Worm (Caenorhabditis elegans) whole organism, L2 larva: Measurements from ENCODE around the gene tbce-1.

Experiments used
- C34F6.9 ChIP-seq: fragments of 150-350 bp; optimal IDR thresholded peaks from 2 replicates; lab custom pipeline; 2014; ENCODE audit warnings: missing biosample characterization, missing genetic modification characterization
- F13H6.1 ChIP-seq: sonication (generic microtip); optimal IDR thresholded peaks from 2 replicates; lab custom pipeline; 2016; ENCODE audit warnings: missing genetic modification characterization, missing compliant biosample characterization
- R02D3.7 ChIP-seq: fragments of 150-350 bp; optimal IDR thresholded peaks from 2 replicates; lab custom pipeline; 2014; ENCODE audit warnings: missing biosample characterization, missing genetic modification characterization
- alr-1 ChIP-seq: fragments of 150-350 bp; optimal IDR thresholded peaks from 2 replicates; lab custom pipeline; 2014; ENCODE audit warnings: missing biosample characterization, missing genetic modification characterization
- ama-1 ChIP-seq: fragments of 150-350 bp; optimal IDR thresholded peaks from 2 replicates; lab custom pipeline; 2018; ENCODE audit warnings: inconsistent platforms
- ceh-16 ChIP-seq: fragments of 150-350 bp; optimal IDR thresholded peaks from 2 replicates; lab custom pipeline; 2014; ENCODE audit warnings: missing biosample characterization, missing genetic modification characterization
- ceh-82 ChIP-seq: fragments of 150-350 bp; optimal IDR thresholded peaks from 2 replicates; lab custom pipeline; 2014; ENCODE audit warnings: missing biosample characterization, missing genetic modification characterization
- crh-2 ChIP-seq: sonication (generic microtip); optimal IDR thresholded peaks from 2 replicates; lab custom pipeline; 2017; ENCODE audit warnings: missing biosample characterization, missing genetic modification characterization
- dmd-4 ChIP-seq: sonication (generic microtip); optimal IDR thresholded peaks from 2 replicates; lab custom pipeline; 2017; ENCODE audit warnings: missing biosample characterization, missing genetic modification characterization
- egl-27 ChIP-seq: sonication (generic microtip); optimal IDR thresholded peaks from 3 replicates; lab custom pipeline; 2017; ENCODE audit warnings: missing biosample characterization, missing genetic modification reagents, missing genetic modification characterization
- elt-1 ChIP-seq: fragments of 150-350 bp; optimal IDR thresholded peaks from 2 replicates; lab custom pipeline; 2014; ENCODE audit warnings: missing biosample characterization, missing genetic modification characterization
- elt-3 ChIP-seq: sonication (generic microtip); optimal IDR thresholded peaks from 2 replicates; lab custom pipeline; 2017; ENCODE audit warnings: missing biosample characterization, missing genetic modification characterization
- fos-1 ChIP-seq: fragments of 150-350 bp; optimal IDR thresholded peaks from 2 replicates; lab custom pipeline; 2014; ENCODE audit warnings: missing biosample characterization, missing genetic modification characterization
- lin-11 ChIP-seq: fragments of 150-350 bp; sonication (generic microtip); optimal IDR thresholded peaks from 2 replicates; lab custom pipeline; 2014; ENCODE audit warnings: missing biosample characterization, missing genetic modification characterization, inconsistent platforms, mixed read lengths
- lin-13 ChIP-seq: fragments of 150-350 bp; optimal IDR thresholded peaks from 2 replicates; lab custom pipeline; 2014; ENCODE audit warnings: missing biosample characterization, missing genetic modification reagents, missing genetic modification characterization
- lin-39 ChIP-seq: fragments of 150-350 bp; optimal IDR thresholded peaks from 2 replicates; lab custom pipeline; 2014; ENCODE audit warnings: missing biosample characterization, missing genetic modification reagents, missing genetic modification characterization
- lsy-2 ChIP-seq, 2 experiments: fragments of 150-350 bp in 1 of 2; sonication (generic microtip) in 1 of 2; optimal IDR thresholded peaks; 2 replicates each; lab custom pipeline; 2014 to 2017; ENCODE audit warnings: missing biosample characterization in 2 of 2, missing genetic modification characterization in 2 of 2
- mbf-1 ChIP-seq: sonication (generic microtip); optimal IDR thresholded peaks from 2 replicates; lab custom pipeline; 2017; ENCODE audit warnings: missing biosample characterization, missing genetic modification characterization
- mdl-1 ChIP-seq, 2 experiments: fragments of 150-350 bp in 1 of 2; sonication (generic microtip) in 1 of 2; optimal IDR thresholded peaks; 2 replicates each; lab custom pipeline; 2017; ENCODE audit warnings: missing biosample characterization in 2 of 2, missing genetic modification characterization in 2 of 2
- nhr-10 ChIP-seq: sonication (generic microtip); optimal IDR thresholded peaks from 2 replicates; lab custom pipeline; 2017; ENCODE audit warnings: missing biosample characterization, missing genetic modification characterization
- nhr-11 ChIP-seq: fragments of 150-350 bp; optimal IDR thresholded peaks from 2 replicates; lab custom pipeline; 2014; ENCODE audit warnings: missing biosample characterization, missing genetic modification characterization
- nhr-12 ChIP-seq: fragments of 150-350 bp; optimal IDR thresholded peaks from 2 replicates; lab custom pipeline; 2014; ENCODE audit warnings: missing biosample characterization, missing genetic modification characterization
- nhr-129 ChIP-seq: fragments of 150-350 bp; optimal IDR thresholded peaks from 2 replicates; lab custom pipeline; 2014; ENCODE audit warnings: missing biosample characterization, missing genetic modification characterization
- nhr-21 ChIP-seq: fragments of 150-350 bp; optimal IDR thresholded peaks from 2 replicates; lab custom pipeline; 2014; ENCODE audit warnings: missing biosample characterization, missing genetic modification characterization
- nhr-237 ChIP-seq: fragments of 150-350 bp; optimal IDR thresholded peaks from 2 replicates; lab custom pipeline; 2014; ENCODE audit warnings: missing biosample characterization, missing genetic modification characterization
- nhr-25 ChIP-seq: fragments of 150-350 bp; sonication (generic microtip); optimal IDR thresholded peaks from 3 replicates; lab custom pipeline; 2014; ENCODE audit warnings: missing biosample characterization, missing genetic modification characterization
- peb-1 ChIP-seq: fragments of 150-350 bp; optimal IDR thresholded peaks from 2 replicates; lab custom pipeline; 2014; ENCODE audit warnings: missing biosample characterization, missing genetic modification characterization
- sem-4 ChIP-seq: fragments of 150-350 bp; optimal IDR thresholded peaks from 2 replicates; lab custom pipeline; 2014; ENCODE audit warnings: missing biosample characterization, missing genetic modification reagents, missing genetic modification characterization
- skn-1 ChIP-seq: sonication (generic microtip); optimal IDR thresholded peaks from 2 replicates; lab custom pipeline; 2017; ENCODE audit warnings: missing biosample characterization, missing genetic modification characterization
- sma-3 ChIP-seq: sonication (generic microtip); optimal IDR thresholded peaks from 2 replicates; lab custom pipeline; 2016; ENCODE audit warnings: missing genetic modification reagents, missing genetic modification characterization, missing compliant biosample characterization
- sma-9 ChIP-seq, 2 experiments: fragments of 150-350 bp in 1 of 2; sonication (generic microtip) in 1 of 2; optimal IDR thresholded peaks; 2 replicates each; lab custom pipeline; 2014 to 2016; ENCODE audit warnings: missing genetic modification characterization in 2 of 2, mild to moderate bottlenecking in 1 of 2, missing biosample characterization in 1 of 2, missing compliant biosample characterization in 1 of 2, missing genetic modification reagents in 1 of 2, moderate library complexity in 1 of 2
- snpc-4 ChIP-seq: fragments of 150-350 bp; optimal IDR thresholded peaks from 2 replicates; lab custom pipeline; 2014; ENCODE audit warnings: missing biosample characterization, missing genetic modification characterization
- unc-39 ChIP-seq: fragments of 150-350 bp; optimal IDR thresholded peaks from 2 replicates; lab custom pipeline; 2014; ENCODE audit warnings: missing biosample characterization, missing genetic modification characterization
- unc-55 ChIP-seq: fragments of 150-350 bp; sonication (generic microtip); optimal IDR thresholded peaks from 3 replicates; lab custom pipeline; 2014; ENCODE audit warnings: missing biosample characterization, missing genetic modification reagents, missing genetic modification characterization
- unc-62 ChIP-seq: fragments of 150-350 bp; optimal IDR thresholded peaks from 2 replicates; lab custom pipeline; 2014; ENCODE audit warnings: missing biosample characterization, missing genetic modification reagents, missing genetic modification characterization
- zag-1 ChIP-seq: fragments of 150-350 bp; optimal IDR thresholded peaks from 2 replicates; lab custom pipeline; 2014; ENCODE audit warnings: missing biosample characterization, missing genetic modification characterization
- ztf-1 ChIP-seq: fragments of 200-800 bp; sonication (Bioruptor generic); conservative IDR thresholded peaks from 2 replicates; pipeline ENCODE4 v1.3.6; 2022; ENCODE audit warnings: missing genetic modification characterization, missing compliant biosample characterization
- ztf-4 ChIP-seq: fragments of 150-350 bp; optimal IDR thresholded peaks from 2 replicates; lab custom pipeline; 2014; ENCODE audit warnings: missing biosample characterization, missing genetic modification characterization

The tbce-1 gene

ce11 chrIV:8252856-8253255 lies 41.6 kb upstream of the tbce-1 start (continued):
- no peak for TF ChIP-seq ama-1
- peak; percentile 58 for TF ChIP-seq crh-2
- TF ChIP-seq lin-39 = no peak
- TF ChIP-seq nhr-129 (tag; lab: Kevin White, UChicago) = peak; percentile 81
- TF ChIP-seq skn-1 (tag; lab: Kevin White, UChicago) = peak; percentile 18
- TF ChIP-seq alr-1 (tag; lab: Kevin White, UChicago) = no peak
- peak; percentile 26 for TF ChIP-seq nhr-25 (tag; lab: Kevin White, UChicago)
- no peak for TF ChIP-seq snpc-4 (tag; lab: Kevin White, UChicago)
- TF ChIP-seq fos-1 (tag; lab: Kevin White, UChicago) = peak; percentile 66
- TF ChIP-seq unc-39 = no peak
- no peak for TF ChIP-seq R02D3.7 (tag; lab: Kevin White, UChicago)

DNA sequence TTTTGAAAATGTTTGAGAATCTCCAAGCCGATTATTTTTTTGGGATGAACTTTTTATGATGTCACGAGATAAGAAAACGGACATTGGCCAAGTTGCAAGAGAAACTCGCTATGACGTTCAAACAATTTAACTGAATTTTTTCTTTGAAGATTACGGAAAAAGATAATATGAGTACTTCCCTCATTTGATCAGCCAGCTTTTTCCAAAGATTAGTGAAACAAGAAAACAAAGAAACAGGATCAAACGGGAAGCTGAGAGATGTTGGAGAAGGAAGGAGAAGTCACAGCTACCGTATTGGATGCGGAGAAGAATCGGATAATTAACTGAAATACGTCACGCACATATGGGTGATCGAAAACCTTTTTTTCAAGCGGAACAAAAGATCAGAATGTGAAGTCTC lies 40.3 kb upstream of the tbce-1 start:
- no peak for TF ChIP-seq alr-1 (tag; lab: Kevin White, UChicago)
- peak; percentile 51 for TF ChIP-seq nhr-21
- no peak for TF ChIP-seq nhr-11 (tag; lab: Kevin White, UChicago)
- TF ChIP-seq lsy-2 (tag; optimal IDR thresholded peaks at IDR 0.05; lab: Kevin White, UChicago) = peak in 1 of 2 experiments; percentile 0
- no peak for TF ChIP-seq peb-1 (tag; lab: Kevin White, UChicago)
- TF ChIP-seq nhr-10 = no peak
- no peak for TF ChIP-seq egl-27 (tag; lab: Kevin White, UChicago)
- no peak for TF ChIP-seq unc-55 (GFP tag; lab: Kevin White, UChicago)
- no peak for TF ChIP-seq nhr-12 (tag; lab: Kevin White, UChicago)
- no peak for TF ChIP-seq skn-1 (tag; lab: Kevin White, UChicago)
- no peak for TF ChIP-seq fos-1 (tag; lab: Kevin White, UChicago)
- TF ChIP-seq ztf-1 (GFP tag; lab: Robert Waterston, UW) = no peak
- no peak for TF ChIP-seq sma-9 (GFP tag; optimal IDR thresholded peaks at IDR 0.05; lab: Kevin White, UChicago)
- TF ChIP-seq sma-9 (tag; optimal IDR thresholded peaks at IDR 0.05; lab: Kevin White, UChicago) = no peak
- no peak for TF ChIP-seq lin-13 (GFP tag; lab: Kevin White, UChicago)
- no peak for TF ChIP-seq lin-39

ce11 chrIV:8255221-8255620 lies 39.3 kb upstream of the tbce-1 start:
- TF ChIP-seq sma-9 (GFP tag; optimal IDR thresholded peaks at IDR 0.05; lab: Kevin White, UChicago) = peak; percentile 54
- no peak for TF ChIP-seq sma-9 (tag; optimal IDR thresholded peaks at IDR 0.05; lab: Kevin White, UChicago)
- no peak for TF ChIP-seq lin-39
- no peak for TF ChIP-seq nhr-237
- TF ChIP-seq crh-2 = no peak
- TF ChIP-seq fos-1 (tag; lab: Kevin White, UChicago) = peak; percentile 37
- peak; percentile 89 for TF ChIP-seq elt-1
- no peak for TF ChIP-seq sma-3

DNA sequence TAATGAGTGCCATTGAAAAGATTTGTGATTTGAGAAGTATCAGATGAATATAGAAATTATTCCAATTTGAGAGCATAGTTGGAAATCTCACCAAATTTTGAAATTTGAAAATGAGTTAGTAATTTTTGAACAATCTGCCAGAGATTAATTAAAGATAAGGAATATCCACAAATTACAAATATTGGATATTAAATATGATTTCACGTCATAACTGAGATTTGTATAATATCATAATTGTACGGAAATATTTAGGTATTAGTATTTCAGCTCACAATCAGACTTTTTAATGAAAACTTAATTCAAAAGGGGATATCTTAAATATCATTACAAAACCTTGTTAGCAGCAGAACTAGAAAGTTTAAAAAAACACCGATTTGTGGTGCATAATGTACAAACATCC lies 34.6 kb upstream of the tbce-1 start, which contains the start of gene K07H8.7:
K07H8.7 (minus strand) TSS at position 101 of the 400 bp plus-strand sequence.
- TF ChIP-seq unc-39 (no peak), mbf-1 (tag; lab: Kevin White, UChicago) (no peak), crh-2 (no peak), C34F6.9 (tag; lab: Kevin White, UChicago) (no peak), elt-3 (tag; lab: Kevin White, UChicago) (no peak), ztf-4 (tag; lab: Kevin White, UChicago) (no peak), R02D3.7 (tag; lab: Kevin White, UChicago) (no peak), fos-1 (tag; lab: Kevin White, UChicago) (no peak), nhr-10 (no peak), nhr-25 (tag; lab: Kevin White, UChicago) (no peak), nhr-12 (tag; lab: Kevin White, UChicago) (no peak), nhr-11 (tag; lab: Kevin White, UChicago) (no peak), nhr-237 (no peak), egl-27 (tag; lab: Kevin White, UChicago) (no peak), ceh-16 (tag; lab: Kevin White, UChicago) (no peak), elt-1 (no peak), lin-13 (GFP tag; lab: Kevin White, UChicago) (no peak), unc-55 (GFP tag; lab: Kevin White, UChicago) (no peak)
- TF ChIP-seq, all 48 proteins: peak for 0

- TF ChIP-seq ceh-82 (no peak), alr-1 (tag; lab: Kevin White, UChicago) (no peak), elt-3 (tag; lab: Kevin White, UChicago) (no peak), lin-13 (GFP tag; lab: Kevin White, UChicago) (no peak), sem-4 (no peak), lin-39 (no peak), mbf-1 (tag; lab: Kevin White, UChicago) (no peak), unc-62 (GFP tag; lab: Kevin White, UChicago) (no peak), crh-2 (no peak), unc-55 (GFP tag; lab: Kevin White, UChicago) (no peak), lsy-2 (tag; optimal IDR thresholded peaks at IDR 0.05; lab: Kevin White, UChicago) (no peak), dmd-4 (tag; lab: Kevin White, UChicago) (no peak), lin-11 (tag; lab: Kevin White, UChicago) (no peak), zag-1 (tag; lab: Kevin White, UChicago) (no peak), F13H6.1 (tag; lab: Kevin White, UChicago) (no peak), nhr-21 (no peak), ama-1 (no peak), skn-1 (tag; lab: Kevin White, UChicago) (no peak), mdl-1 (tag; optimal IDR thresholded peaks at IDR 0.05; lab: Kevin White, UChicago) (no peak)
Observed at ce11 chrIV:8260848-8261638, 33.4 kb upstream of the tbce-1 start, which contains the start of gene vit-6. Gene vit-6 (plus strand): TSS chrIV:8261157.
